Fruit fly (Drosophila melanogaster) whole organism, embryonic: ENCODE results near the gene Nepl14.

Source experiments
- Awh ChIP-seq: fragments of 200-800 bp; sonication (Bioruptor generic); IDR thresholded peaks from 2 replicates; pipeline ENCODE4, ENCODE4 v1.3.6; 2022; ENCODE audit warnings: missing biosample characterization, missing genetic modification characterization
- Bgb ChIP-seq: fragments of 200-800 bp; sonication (Bioruptor generic); IDR thresholded peaks from 2 replicates; pipeline ENCODE4 v1.3.6; 2022; ENCODE audit warnings: missing biosample characterization, missing genetic modification characterization; ENCODE audit not compliant: partially characterized antibody
- CG10147 ChIP-seq: fragments of 200-800 bp; sonication (Bioruptor generic); optimal IDR thresholded peaks from 2 replicates; lab custom pipeline; 2019; ENCODE audit warnings: missing biosample characterization, mild to moderate bottlenecking, missing genetic modification characterization, moderate library complexity
- CG10209 ChIP-seq: fragments of 200-800 bp; sonication (Bioruptor generic); optimal IDR thresholded peaks from 3 replicates; lab custom pipeline; 2017; ENCODE audit warnings: missing biosample characterization, mild to moderate bottlenecking, missing genetic modification characterization, missing genetic modification reagents
- CG10366 ChIP-seq: fragments of 200-800 bp; sonication (Bioruptor generic); IDR thresholded peaks from 2 replicates; pipeline ENCODE4 v1.3.6; 2022; ENCODE audit warnings: missing biosample characterization, missing genetic modification characterization
- CG11093 ChIP-seq: fragments of 200-800 bp; sonication (Bioruptor generic); IDR thresholded peaks from 3 replicates; pipeline ENCODE4 v1.3.6; 2022; ENCODE audit warnings: missing biosample characterization, missing genetic modification characterization
- CG11504 ChIP-seq: fragments of 200-800 bp; sonication (Bioruptor generic); optimal IDR thresholded peaks from 3 replicates; lab custom pipeline; 2019; ENCODE audit warnings: missing biosample characterization, mild to moderate bottlenecking, missing genetic modification characterization, moderate library complexity
- CG11560 ChIP-seq: fragments of 200-800 bp; sonication (Bioruptor generic); IDR thresholded peaks from 3 replicates; pipeline ENCODE4 v1.3.6; 2022; ENCODE audit warnings: missing biosample characterization, missing genetic modification characterization
- CG12219 ChIP-seq: fragments of 200-800 bp; sonication (Bioruptor generic); optimal IDR thresholded peaks from 3 replicates; lab custom pipeline; 2018; ENCODE audit warnings: missing biosample characterization, mild to moderate bottlenecking, missing genetic modification characterization
- CG13424 ChIP-seq: fragments of 200-800 bp; sonication (Bioruptor generic); optimal IDR thresholded peaks from 2 replicates; lab custom pipeline; 2019; ENCODE audit warnings: missing biosample characterization, mild to moderate bottlenecking, missing genetic modification characterization, moderate library complexity
- CG1529 ChIP-seq: fragments of 200-800 bp; sonication (Bioruptor generic); optimal IDR thresholded peaks from 3 replicates; lab custom pipeline; 2018; ENCODE audit warnings: missing biosample characterization, missing genetic modification characterization
- CG1602 ChIP-seq: fragments of 200-800 bp; sonication (Bioruptor generic); optimal IDR thresholded peaks from 3 replicates; lab custom pipeline; 2016; ENCODE audit warnings: missing biosample characterization, missing genetic modification characterization
- CG1647 ChIP-seq: fragments of 200-800 bp; sonication (Bioruptor generic); optimal IDR thresholded peaks from 3 replicates; lab custom pipeline; 2016; ENCODE audit warnings: missing biosample characterization, missing genetic modification characterization
- CG2120 ChIP-seq: fragments of 200-800 bp; sonication (Bioruptor generic); optimal IDR thresholded peaks from 3 replicates; lab custom pipeline; 2016; ENCODE audit warnings: missing biosample characterization, missing genetic modification characterization
- CG3163 ChIP-seq: fragments of 200-800 bp; sonication (Bioruptor generic); optimal IDR thresholded peaks from 3 replicates; lab custom pipeline; 2016; ENCODE audit warnings: missing biosample characterization, missing genetic modification characterization
- CG3407 ChIP-seq: fragments of 200-800 bp; sonication (Bioruptor generic); optimal IDR thresholded peaks from 2 replicates; lab custom pipeline; 2018; ENCODE audit warnings: missing biosample characterization, mild to moderate bottlenecking, missing genetic modification characterization
- CG34422 ChIP-seq: fragments of 200-800 bp; sonication (Bioruptor generic); IDR thresholded peaks from 3 replicates; pipeline ENCODE4 v1.3.6; 2022; ENCODE audit warnings: missing biosample characterization, missing genetic modification characterization
- CG42726 ChIP-seq: fragments of 200-800 bp; sonication (Bioruptor generic); IDR thresholded peaks from 2 replicates; pipeline ENCODE4 v1.3.6; 2022; ENCODE audit warnings: missing biosample characterization, missing genetic modification characterization; ENCODE audit not compliant: partially characterized antibody
- CG4707 ChIP-seq: fragments of 200-800 bp; sonication (Bioruptor generic); optimal IDR thresholded peaks from 2 replicates; lab custom pipeline; 2018; ENCODE audit warnings: missing biosample characterization, mild to moderate bottlenecking, missing genetic modification characterization, moderate library complexity
- CG4854 ChIP-seq: fragments of 200-800 bp; sonication (Bioruptor generic); optimal IDR thresholded peaks from 2 replicates; lab custom pipeline; 2016; ENCODE audit warnings: missing biosample characterization, missing genetic modification characterization, inconsistent platforms
- CG7271 ChIP-seq: fragments of 200-800 bp; sonication (Bioruptor generic); optimal IDR thresholded peaks from 2 replicates; lab custom pipeline; 2018; ENCODE audit warnings: missing biosample characterization, mild to moderate bottlenecking, missing genetic modification characterization, moderate library complexity
- CG7963 ChIP-seq: fragments of 200-800 bp; sonication (Bioruptor generic); IDR thresholded peaks from 3 replicates; pipeline ENCODE4 v1.3.6; 2022; ENCODE audit warnings: missing biosample characterization, missing genetic modification characterization; ENCODE audit not compliant: partially characterized antibody
- CG7987 ChIP-seq: fragments of 200-800 bp; sonication (Bioruptor generic); optimal IDR thresholded peaks from 2 replicates; lab custom pipeline; 2018; ENCODE audit warnings: missing biosample characterization, mild to moderate bottlenecking, missing genetic modification characterization, moderate library complexity
- CG8290 ChIP-seq, 3 experiments: fragments of 200-800 bp; sonication (Bioruptor generic); optimal IDR thresholded peaks; 2 replicates each; lab custom pipeline; 2016 to 2019; ENCODE audit warnings: missing biosample characterization in 3 of 3, missing genetic modification characterization in 3 of 3, mild to moderate bottlenecking in 2 of 3, moderate library complexity in 1 of 3
- CG9609 ChIP-seq: fragments of 200-800 bp; sonication (Bioruptor generic); optimal IDR thresholded peaks from 3 replicates; lab custom pipeline; 2016; ENCODE audit warnings: missing biosample characterization, missing genetic modification characterization
- CG9817 ChIP-seq: fragments of 200-800 bp; sonication (Bioruptor generic); optimal IDR thresholded peaks from 2 replicates; lab custom pipeline; 2018; ENCODE audit warnings: missing biosample characterization, mild to moderate bottlenecking, missing genetic modification characterization, moderate library complexity
- CrebB ChIP-seq: fragments of 200-800 bp; sonication (Bioruptor generic); optimal IDR thresholded peaks from 3 replicates; lab custom pipeline; 2018; ENCODE audit warnings: missing biosample characterization, mild to moderate bottlenecking, missing genetic modification characterization
- Fer2 ChIP-seq: fragments of 200-800 bp; sonication (Bioruptor generic); optimal IDR thresholded peaks from 2 replicates; lab custom pipeline; 2018; ENCODE audit warnings: missing biosample characterization, mild to moderate bottlenecking, missing genetic modification characterization, moderate library complexity
- Gsc ChIP-seq: fragments of 200-800 bp; sonication (Bioruptor generic); IDR thresholded peaks from 2 replicates; pipeline ENCODE4 v1.3.6; 2022; ENCODE audit warnings: missing biosample characterization, missing genetic modification characterization
- Gug ChIP-seq: fragments of 200-800 bp; sonication (Bioruptor generic); IDR thresholded peaks from 4 replicates; pipeline ENCODE4 v1.3.6; 2022; ENCODE audit warnings: missing biosample characterization, missing genetic modification characterization
- HLH3B ChIP-seq: fragments of 200-800 bp; sonication (Bioruptor generic); IDR thresholded peaks from 2 replicates; pipeline ENCODE4 v1.3.6; 2022; ENCODE audit warnings: missing biosample characterization, missing genetic modification characterization
- MTF-1 ChIP-seq: fragments of 200-800 bp; sonication (Bioruptor generic); optimal IDR thresholded peaks from 2 replicates; lab custom pipeline; 2018; ENCODE audit warnings: missing biosample characterization, mild to moderate bottlenecking, missing genetic modification characterization, borderline replicate concordance
- Usf ChIP-seq: fragments of 200-800 bp; sonication (Bioruptor generic); optimal IDR thresholded peaks from 2 replicates; lab custom pipeline; 2017; ENCODE audit warnings: missing genotype, missing biosample characterization, missing genetic modification characterization
- br ChIP-seq: fragments of >200 bp; optimal IDR thresholded peaks from 2 replicates; lab custom pipeline; 2017
- chif ChIP-seq, 2 experiments: fragments of 200-800 bp; sonication (Bioruptor generic); optimal IDR thresholded peaks; 3 replicates each; lab custom pipeline; 2016; ENCODE audit warnings: missing biosample characterization in 2 of 2, missing genetic modification characterization in 2 of 2
- disco-r ChIP-seq: fragments of 200-800 bp; sonication (Bioruptor generic); optimal IDR thresholded peaks from 2 replicates; lab custom pipeline; 2016; ENCODE audit warnings: missing biosample characterization, missing genetic modification characterization
- esg ChIP-seq: fragments of 200-800 bp; sonication (Bioruptor generic); conservative IDR thresholded peaks from 2 replicates; pipeline ENCODE4 v1.3.6; 2022; ENCODE audit warnings: missing biosample characterization, missing genetic modification characterization
- gsb-n ChIP-seq: fragments of 200-800 bp; sonication (Bioruptor generic); optimal IDR thresholded peaks from 3 replicates; lab custom pipeline; 2018; ENCODE audit warnings: missing biosample characterization, mild to moderate bottlenecking, missing genetic modification characterization
- h ChIP-seq: fragments of >200 bp; optimal IDR thresholded peaks from 2 replicates; lab custom pipeline; 2017
- ham ChIP-seq: fragments of 200-800 bp; sonication (Bioruptor generic); IDR thresholded peaks from 2 replicates; pipeline ENCODE4 v1.3.6; 2022; ENCODE audit warnings: missing biosample characterization, missing genetic modification characterization
- ind ChIP-seq: fragments of 200-800 bp; sonication (Bioruptor generic); optimal IDR thresholded peaks from 3 replicates; lab custom pipeline; 2016; ENCODE audit warnings: missing biosample characterization, missing genetic modification characterization
- jumu ChIP-seq: fragments of 200-800 bp; sonication (Bioruptor generic); optimal IDR thresholded peaks from 3 replicates; lab custom pipeline; 2016; ENCODE audit warnings: missing biosample characterization, missing genetic modification characterization
- phol ChIP-seq: fragments of 200-800 bp; sonication (Bioruptor generic); optimal IDR thresholded peaks from 3 replicates; lab custom pipeline; 2018; ENCODE audit warnings: missing biosample characterization, mild to moderate bottlenecking, missing genetic modification characterization, moderate library complexity
- row ChIP-seq: fragments of 200-800 bp; sonication (Bioruptor generic); IDR thresholded peaks from 3 replicates; pipeline ENCODE4 v1.3.6; 2022; ENCODE audit warnings: missing biosample characterization, missing genetic modification characterization
- salm ChIP-seq: fragments of 200-800 bp; sonication (Bioruptor generic); optimal IDR thresholded peaks from 2 replicates; lab custom pipeline; 2018; ENCODE audit warnings: missing biosample characterization, mild to moderate bottlenecking, missing genetic modification characterization
- tna ChIP-seq: fragments of 200-800 bp; sonication (Bioruptor generic); IDR thresholded peaks from 2 replicates; pipeline ENCODE4 v1.3.6; 2022; ENCODE audit warnings: missing biosample characterization, missing genetic modification characterization; ENCODE audit not compliant: partially characterized antibody
- toy ChIP-seq: fragments of 200-800 bp; sonication (Bioruptor generic); IDR thresholded peaks from 2 replicates; pipeline ENCODE4 v1.3.6; 2022; ENCODE audit warnings: missing biosample characterization, missing genetic modification characterization
- ttk ChIP-seq: fragments of 200-800 bp; sonication (Bioruptor generic); IDR thresholded peaks from 2 replicates; pipeline ENCODE4 v2.1.2; 2022; ENCODE audit warnings: missing biosample characterization, missing genetic modification characterization

Nepl14 gene

DNA sequence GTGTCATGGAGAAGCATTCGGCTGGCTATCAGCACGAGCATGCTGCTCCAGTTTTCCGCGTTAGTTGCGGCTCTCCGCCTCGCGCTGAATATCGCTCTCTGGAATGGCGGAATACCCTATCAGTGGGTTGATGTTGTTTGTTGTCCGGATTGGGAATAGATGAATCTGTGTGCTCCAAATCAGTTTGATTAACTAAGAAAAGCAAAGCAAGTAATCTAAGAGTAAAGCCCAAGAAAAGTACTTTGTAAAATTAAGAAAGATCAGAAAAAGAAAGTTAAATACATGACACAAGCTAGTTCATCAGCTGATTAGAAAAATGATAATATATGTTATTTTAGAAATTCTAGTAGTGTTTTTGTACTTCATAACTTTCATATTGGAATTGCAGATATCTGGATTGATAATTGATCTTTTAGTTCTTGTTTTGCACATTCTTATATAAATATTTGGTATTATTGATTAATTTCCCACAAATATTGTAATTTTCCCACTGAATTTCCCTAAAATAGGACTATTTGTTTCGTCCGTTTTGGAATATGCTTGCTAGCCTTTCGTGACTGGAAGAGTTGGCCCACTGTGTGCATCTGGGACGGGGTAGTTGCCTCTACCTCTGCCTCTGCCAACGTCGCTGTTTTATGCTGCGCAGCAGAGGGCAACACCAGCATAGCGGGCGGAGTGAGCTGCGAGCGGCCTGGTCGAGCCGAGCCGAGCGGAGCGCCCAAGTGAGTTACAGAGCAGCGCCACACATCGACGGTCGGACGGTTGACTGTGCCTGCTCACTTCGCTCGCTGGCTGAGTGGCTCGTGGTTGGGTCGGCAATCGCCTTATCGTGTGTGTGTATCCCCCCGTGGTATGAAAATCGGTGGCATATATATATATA, 9.4 kb downstream of the Nepl14 start (continued):
- TF ChIP-seq row (GFP tag; lab: Robert Waterston, UW) (peak; percentile 85), CG4707 (GFP tag; lab: Kevin White, UChicago) (peak; percentile 66), CG3163 (GFP tag; lab: Kevin White, UChicago) (no peak), CG1602 (GFP tag; lab: Kevin White, UChicago) (peak; percentile 43), MTF-1 (GFP tag; lab: Kevin White, UChicago) (no peak), CG1529 (GFP tag; lab: Kevin White, UChicago) (peak; percentile 22), jumu (GFP tag; lab: Kevin White, UChicago) (peak; percentile 45), ttk (GFP tag; lab: Robert Waterston, UW) (peak; percentile 9; the same call in 1 of the 2 replicates), CG7271 (tag; lab: Kevin White, UChicago) (no peak), CG4854 (GFP tag; lab: Kevin White, UChicago) (no peak), ind (GFP tag; lab: Kevin White, UChicago) (peak; percentile 50), gsb-n (tag; lab: Kevin White, UChicago) (no peak), Usf (GFP tag; lab: Kevin White, UChicago) (no peak), CG11560 (tag; lab: Robert Waterston, UW) (no peak), toy (GFP tag; lab: Robert Waterston, UW) (no peak), h (lab: Kevin White, UChicago) (no peak), ham (GFP tag; lab: Robert Waterston, UW) (no peak), CG9817 (peak; percentile 41), Bgb (GFP tag; lab: Robert Waterston, UW) (peak; percentile 41; the same call in 1 of the 2 replicates), disco-r (GFP tag; lab: Kevin White, UChicago) (peak; percentile 22), CG7987 (peak; percentile 41), CrebB (tag; lab: Kevin White, UChicago) (peak; percentile 11), tna (GFP tag; lab: Robert Waterston, UW) (peak; percentile 56; the same call in 1 of the 2 replicates), Fer2 (tag; lab: Kevin White, UChicago) (peak; percentile 37), CG10209 (peak; percentile 61), CG2120 (GFP tag; lab: Kevin White, UChicago) (peak; percentile 72), CG8290 (GFP tag; optimal IDR thresholded peaks at IDR 0.05; lab: Kevin White, UChicago) (no peak), CG8290 (tag; optimal IDR thresholded peaks at IDR 0.05; lab: Kevin White, UChicago) (peak in 1 of 2 experiments; percentile 73), esg (GFP tag; lab: Robert Waterston, UW) (peak; percentile 42), phol (tag; lab: Kevin White, UChicago) (peak; percentile 74), salm (no peak), CG11504 (tag; lab: Kevin White, UChicago) (peak; percentile 83), CG13424 (peak; percentile 79), Awh (GFP tag; lab: Robert Waterston, UW) (0 out of 2 replicates have a peak, but pooled peaks have one; percentile 20), CG11093 (GFP tag; lab: Robert Waterston, UW) (no peak), CG7963 (GFP tag; lab: Robert Waterston, UW) (no peak), CG3407 (GFP tag; lab: Kevin White, UChicago) (peak; percentile 46), CG34422 (GFP tag; lab: Robert Waterston, UW) (no peak; the same call in none of the 3 replicates), CG42726 (GFP tag; lab: Robert Waterston, UW) (0 out of 2 replicates have a peak, but pooled peaks have one; percentile 30), CG1647 (GFP tag; lab: Kevin White, UChicago) (no peak), HLH3B (GFP tag; lab: Robert Waterston, UW) (peak; percentile 46), br (lab: Kevin White, UChicago) (no peak), CG12219 (GFP tag; lab: Kevin White, UChicago) (peak; percentile 5), Gug (GFP tag; lab: Robert Waterston, UW) (peak; percentile 79), CG10366 (GFP tag; lab: Robert Waterston, UW) (peak; percentile 45; the same call in 1 of the 2 replicates), CG10147 (GFP tag; lab: Kevin White, UChicago) (no peak), chif (GFP tag; optimal IDR thresholded peaks at IDR 0.05; lab: Kevin White, UChicago) (peak in 1 of 2 experiments; percentile 40), CG9609 (GFP tag; lab: Kevin White, UChicago) (no peak), Gsc (no peak)
